Worm (Caenorhabditis elegans): ENCODE data around the gene scl-2.

DNA sequence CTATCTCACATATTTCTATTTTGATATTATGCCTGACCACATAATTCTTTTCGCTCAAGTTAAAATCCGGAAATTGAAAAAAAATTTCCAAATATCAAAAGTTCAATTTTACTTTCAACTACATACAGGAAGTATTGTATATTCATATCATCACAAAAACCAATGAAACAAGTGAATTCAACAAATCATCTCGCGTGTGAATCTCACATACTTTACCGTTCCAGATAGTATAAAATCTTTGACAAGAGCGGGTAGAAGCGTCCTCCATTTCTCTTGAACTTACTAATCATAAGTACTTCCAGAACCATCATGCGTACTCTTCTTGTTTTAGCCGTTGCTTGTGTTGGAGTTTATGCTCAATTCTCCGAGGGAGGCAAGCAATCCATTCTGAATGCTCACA is 13.9 kb downstream of the scl-2 start, which contains the start of gene scl-8:
- TF ChIP-seq pax-1 (tag; optimal IDR thresholded peaks at IDR 0.05) (no peak), fax-1 (tag; optimal IDR thresholded peaks at IDR 0.05) (no peak), pag-3 (tag; optimal IDR thresholded peaks at IDR 0.05; ENCODE audit: borderline replicate concordance) (no peak), pqm-1 (tag; optimal IDR thresholded peaks at IDR 0.05) (no peak), ref-2 (tag; optimal IDR thresholded peaks at IDR 0.05) (no peak), ceh-34 (tag; optimal IDR thresholded peaks at IDR 0.05) (no peak)

All from whole organism, late embryonic.